Worm (Caenorhabditis elegans) whole organism, L3 larva: ENCODE results near the gene nlg-1.

Source experiments
- ama-1 ChIP-seq: fragments of 150-350 bp; optimal IDR thresholded peaks from 2 replicates; lab custom pipeline; 2018
- ceh-9 ChIP-seq: sonication (generic microtip); optimal IDR thresholded peaks from 2 replicates; lab custom pipeline; 2018; ENCODE audit warnings: missing biosample characterization, missing genetic modification characterization
- daf-12 ChIP-seq: fragments of 150-350 bp; optimal IDR thresholded peaks from 2 replicates; lab custom pipeline; 2014; ENCODE audit warnings: missing biosample characterization, missing genetic modification reagents, missing genetic modification characterization
- egl-5 ChIP-seq: fragments of 150-350 bp; optimal IDR thresholded peaks from 2 replicates; lab custom pipeline; 2017; ENCODE audit warnings: missing biosample characterization, missing genetic modification reagents, missing genetic modification characterization, inconsistent platforms
- snpc-4 ChIP-seq: fragments of 150-350 bp; optimal IDR thresholded peaks from 2 replicates; lab custom pipeline; 2014; ENCODE audit warnings: missing biosample characterization, missing genetic modification characterization
- unc-39 ChIP-seq: sonication (generic microtip); optimal IDR thresholded peaks from 4 replicates; lab custom pipeline; 2017; ENCODE audit warnings: missing biosample characterization, missing genetic modification characterization
- unc-62 ChIP-seq: fragments of 150-350 bp; sonication (generic microtip); optimal IDR thresholded peaks from 4 replicates; lab custom pipeline; 2014; ENCODE audit warnings: missing biosample characterization, missing genetic modification reagents, missing genetic modification characterization

- no peak for TF ChIP-seq unc-62 (GFP tag; lab: Kevin White, UChicago)
- no peak for TF ChIP-seq snpc-4 (tag; lab: Kevin White, UChicago)
- TF ChIP-seq daf-12 (tag; lab: Kevin White, UChicago) = no peak
- no peak for TF ChIP-seq ama-1 (lab: Kevin White, UChicago)
- no peak for TF ChIP-seq unc-39
- no peak for TF ChIP-seq egl-5 (tag; lab: Kevin White, UChicago)
- TF ChIP-seq ceh-9 = no peak
Measured at ce11 chrX:13603826-13604225, 27.1 kb downstream of the nlg-1 start, which contains the start of gene F54B11.8.
